Worm (Caenorhabditis elegans) whole organism, young adult: ENCODE measurements around the gene str-231.
"Not testable (repeated sequence)": the region's sequence is repeated elsewhere in the genome, so short reads cannot be mapped to it uniquely, and the experiment has no call there.

Experiments used
- B0035.1 ChIP-seq: sonication (generic microtip); optimal IDR thresholded peaks from 2 replicates; lab custom pipeline; 2016; ENCODE audit warnings: missing genetic modification characterization, mild to moderate bottlenecking, missing compliant biosample characterization, missing genotype, missing genetic modification reagents
- D2030.7 ChIP-seq: fragments of 200-800 bp; sonication (Bioruptor generic); IDR thresholded peaks from 2 replicates; pipeline ENCODE4 v1.3.6; 2022; ENCODE audit warnings: missing genetic modification reagents, missing genetic modification characterization, missing compliant biosample characterization
- F22D6.2 ChIP-seq: sonication (generic microtip); optimal IDR thresholded peaks from 2 replicates; lab custom pipeline; 2016; ENCODE audit warnings: mild to moderate bottlenecking, missing genetic modification characterization, missing compliant biosample characterization
- F33H1.4 ChIP-seq: fragments of 200-800 bp; sonication (Bioruptor generic); IDR thresholded peaks from 2 replicates; pipeline ENCODE4 v1.3.6; 2022; ENCODE audit warnings: missing genetic modification reagents, missing genetic modification characterization, missing compliant biosample characterization
- F52B5.7 ChIP-seq: sonication (generic microtip); optimal IDR thresholded peaks from 2 replicates; lab custom pipeline; 2016; ENCODE audit warnings: mild to moderate bottlenecking, missing genetic modification characterization, missing compliant biosample characterization
- Y53F4B.3 ChIP-seq: fragments of 200-800 bp; sonication (Bioruptor generic); IDR thresholded peaks from 2 replicates; pipeline ENCODE4 v1.3.6; 2022; ENCODE audit warnings: missing genetic modification reagents, missing genetic modification characterization, missing compliant biosample characterization
- akir-1 ChIP-seq: fragments of 200-800 bp; sonication (Bioruptor generic); optimal IDR thresholded peaks from 2 replicates; lab custom pipeline; 2018; ENCODE audit warnings: mild to moderate bottlenecking, missing genetic modification characterization, moderate library complexity, missing compliant biosample characterization
- ama-1 ChIP-seq, 3 experiments: fragments of 150-350 bp in 1 of 3; sonication (generic microtip) in 2 of 3; optimal IDR thresholded peaks; 2 replicates each; lab custom pipeline; 2014 to 2018; ENCODE audit warnings: missing biosample characterization in 2 of 3, missing genetic modification characterization in 2 of 3, missing genetic modification reagents in 2 of 3
- ccch-3 ChIP-seq: fragments of 200-800 bp; sonication (Bioruptor generic); optimal IDR thresholded peaks from 2 replicates; lab custom pipeline; 2018; ENCODE audit warnings: mild to moderate bottlenecking, missing genetic modification characterization, missing compliant biosample characterization
- ceh-27 ChIP-seq: fragments of 200-800 bp; sonication (Bioruptor generic); optimal IDR thresholded peaks from 2 replicates; lab custom pipeline; 2018; ENCODE audit warnings: mild to moderate bottlenecking, missing genetic modification characterization, moderate library complexity, missing compliant biosample characterization
- ceh-79 ChIP-seq: sonication (generic microtip); optimal IDR thresholded peaks from 2 replicates; lab custom pipeline; 2017; ENCODE audit warnings: mild to moderate bottlenecking, missing genetic modification characterization, missing compliant biosample characterization
- ceh-91 ChIP-seq: fragments of 200-800 bp; sonication (Bioruptor generic); IDR thresholded peaks from 2 replicates; pipeline ENCODE4 v1.3.6; 2022; ENCODE audit warnings: missing genetic modification reagents, missing genetic modification characterization, missing compliant biosample characterization
- egrh-3 ChIP-seq: fragments of 200-800 bp; sonication (Bioruptor generic); IDR thresholded peaks from 2 replicates; pipeline ENCODE4 v1.3.6; 2022; ENCODE audit warnings: missing genetic modification reagents, missing genetic modification characterization, missing compliant biosample characterization
- gei-17 ChIP-seq: fragments of 200-800 bp; sonication (Bioruptor generic); optimal IDR thresholded peaks from 2 replicates; lab custom pipeline; 2018; ENCODE audit warnings: mild to moderate bottlenecking, missing genetic modification characterization, missing compliant biosample characterization
- hlh-12 ChIP-seq: sonication (generic microtip); optimal IDR thresholded peaks from 2 replicates; lab custom pipeline; 2016; ENCODE audit warnings: missing genetic modification characterization, missing compliant biosample characterization
- let-607 ChIP-seq, 2 experiments: fragments of 200-800 bp in 1 of 2; sonication (Bioruptor generic) in 1 of 2; sonication (generic microtip) in 1 of 2; optimal IDR thresholded peaks; 2 replicates each; lab custom pipeline; 2016 to 2018; ENCODE audit warnings: mild to moderate bottlenecking in 2 of 2, missing compliant biosample characterization in 2 of 2, missing genetic modification characterization in 2 of 2, moderate library complexity in 2 of 2, missing genotype in 1 of 2
- lin-35 ChIP-seq, 3 experiments: fragments of 150-350 bp in 2 of 3; sonication (generic microtip) in 1 of 3; optimal IDR thresholded peaks; 2 replicates each; lab custom pipeline; 2014 to 2018; ENCODE audit warnings: missing biosample characterization in 3 of 3, missing genetic modification characterization in 3 of 3, missing genetic modification reagents in 3 of 3
- lin-40 ChIP-seq: sonication (generic microtip); optimal IDR thresholded peaks from 2 replicates; lab custom pipeline; 2016; ENCODE audit warnings: missing genetic modification characterization, mild to moderate bottlenecking, missing compliant biosample characterization, missing genotype, missing genetic modification reagents
- lir-1 ChIP-seq: fragments of 200-800 bp; sonication (Bioruptor generic); conservative IDR thresholded peaks from 2 replicates; pipeline ENCODE4 v1.3.6; 2022; ENCODE audit warnings: missing genetic modification reagents, missing genetic modification characterization, missing compliant biosample characterization
- nfya-1 ChIP-seq: sonication (generic microtip); optimal IDR thresholded peaks from 2 replicates; lab custom pipeline; 2017; ENCODE audit warnings: antibody characterized with exemption, missing compliant biosample characterization, missing genetic modification characterization, borderline replicate concordance; ENCODE audit not compliant: insufficient read depth
- rec-8 ChIP-seq, 2 experiments: sonication (generic microtip); optimal IDR thresholded peaks; 2 replicates each; lab custom pipeline; 2016; ENCODE audit warnings: mild to moderate bottlenecking in 2 of 2, missing genetic modification characterization in 2 of 2, missing genetic modification reagents in 2 of 2, missing genotype in 2 of 2, missing biosample characterization in 1 of 2, missing compliant biosample characterization in 1 of 2, moderate library complexity in 1 of 2
- rpc-1 ChIP-seq, 2 experiments: fragments of 150-350 bp in 1 of 2; sonication (generic microtip) in 1 of 2; optimal IDR thresholded peaks; 2 replicates each; lab custom pipeline; 2014 to 2018; ENCODE audit warnings: missing biosample characterization in 1 of 2, missing genetic modification characterization in 1 of 2, missing genetic modification reagents in 1 of 2, missing genotype in 1 of 2
- sea-2 ChIP-seq: fragments of 200-800 bp; sonication (Bioruptor generic); IDR thresholded peaks from 2 replicates; pipeline ENCODE4 v1.3.6; 2022; ENCODE audit warnings: missing genetic modification characterization, missing compliant biosample characterization
- snpc-3.4 ChIP-seq: sonication (generic microtip); optimal IDR thresholded peaks from 2 replicates; lab custom pipeline; 2017; ENCODE audit warnings: missing genetic modification characterization, mild to moderate bottlenecking, missing compliant biosample characterization, antibody characterized with exemption, moderate library complexity, missing genotype, missing genetic modification reagents
- snpc-4 ChIP-seq, 5 experiments: fragments of 150-350 bp in 1 of 5; sonication (generic microtip) in 4 of 5; optimal IDR thresholded peaks; 2 replicates each; lab custom pipeline; 2014 to 2018; ENCODE audit warnings: missing genetic modification characterization in 5 of 5, missing biosample characterization in 3 of 5, antibody characterized with exemption in 2 of 5, mild to moderate bottlenecking in 2 of 5, missing compliant biosample characterization in 2 of 5, missing genotype in 2 of 5, moderate library complexity in 2 of 5, missing genetic modification reagents in 1 of 5
- tbp1 ChIP-seq: fragments of 200-800 bp; sonication (Bioruptor generic); optimal IDR thresholded peaks from 2 replicates; lab custom pipeline; 2018; ENCODE audit warnings: mild to moderate bottlenecking, missing genetic modification characterization, missing compliant biosample characterization
- xnd-1 ChIP-seq: sonication (generic microtip); optimal IDR thresholded peaks from 2 replicates; lab custom pipeline; 2016; ENCODE audit warnings: missing genotype, missing genetic modification reagents, missing genetic modification characterization, missing compliant biosample characterization
- zfh-2 ChIP-seq: fragments of 200-800 bp; sonication (Bioruptor generic); conservative IDR thresholded peaks from 2 replicates; pipeline ENCODE4 v1.3.6; 2022; ENCODE audit warnings: missing genetic modification reagents, missing genetic modification characterization, missing compliant biosample characterization
- ztf-26 ChIP-seq: sonication (generic microtip); optimal IDR thresholded peaks from 2 replicates; lab custom pipeline; 2017; ENCODE audit warnings: missing genetic modification characterization, missing compliant biosample characterization

The str-231 gene

DNA sequence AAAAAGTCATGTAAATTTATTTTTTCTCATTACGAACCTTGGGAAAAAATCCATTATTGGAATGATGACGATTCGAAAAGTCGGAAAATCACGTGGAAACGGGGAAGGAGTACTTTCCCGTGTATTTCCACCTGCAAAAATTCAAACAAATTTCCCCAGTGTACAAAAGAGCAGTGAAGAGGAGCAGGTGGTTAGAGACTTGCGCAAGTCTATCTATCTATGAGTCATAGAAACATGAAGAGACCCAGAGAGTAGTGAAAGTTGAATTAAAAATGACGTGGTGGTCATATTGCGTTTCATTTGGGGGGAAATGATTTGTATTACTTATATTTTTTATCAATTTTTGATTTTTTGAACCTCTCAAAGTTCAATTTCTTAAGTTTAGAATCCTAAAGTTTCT is 7.0 kb downstream of the str-231 start, which contains the start of gene nhr-50 (continued):
- TF ChIP-seq lin-40 (no peak), F33H1.4 (no peak), snpc-3.4 (tag; lab: Kevin White, UChicago) (no peak), tbp1 (GFP tag; lab: Kevin White, UChicago) (no peak)

DNA sequence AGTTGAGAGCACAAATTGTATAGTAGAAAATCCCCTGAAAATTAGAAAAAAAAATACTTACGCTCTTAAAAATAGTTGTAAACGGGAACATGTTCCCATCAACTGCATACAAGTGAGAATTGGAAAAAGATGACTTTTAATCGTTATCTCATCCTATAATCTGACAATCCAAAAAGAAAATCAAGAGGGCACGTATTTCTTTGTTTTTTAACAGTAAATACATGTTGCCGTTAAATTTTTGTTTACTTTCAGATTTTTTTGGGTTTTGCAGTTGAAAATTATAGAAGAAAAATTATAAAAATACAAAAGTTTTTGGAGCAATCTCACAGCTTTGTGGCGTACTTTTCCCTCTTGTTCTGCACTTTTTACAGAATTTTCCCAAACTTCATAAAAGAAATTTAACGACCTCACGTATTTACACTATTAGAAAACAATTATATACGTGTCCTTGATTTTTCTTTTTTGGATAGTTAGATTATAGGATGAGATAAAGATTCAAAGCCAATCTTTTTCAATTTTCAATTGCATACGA is 10.7 kb downstream of the str-231 start, which contains the start of the genes C06C6.9 and C06C6.8:
Gene C06C6.9, minus strand, starts transcription at position 101 of the 532 bp plus-strand sequence.
Gene C06C6.8, plus strand, starts transcription at position 482 of the 532 bp plus-strand sequence.
- TF ChIP-seq Y53F4B.3 (GFP tag; lab: Robert Waterston, UW) (no peak), gei-17 (no peak), B0035.1 (tag; lab: Kevin White, UChicago) (no peak), F52B5.7 (no peak), akir-1 (GFP tag; lab: Kevin White, UChicago) (no peak), ztf-26 (no peak), zfh-2 (GFP tag; lab: Robert Waterston, UW) (no peak), rpc-1 (optimal IDR thresholded peaks at IDR 0.05; lab: Kevin White, UChicago) (no peak), rpc-1 (tag; optimal IDR thresholded peaks at IDR 0.05; lab: Kevin White, UChicago) (no peak), lin-40 (no peak), lir-1 (GFP tag; lab: Robert Waterston, UW) (no peak), snpc-4 (GFP tag; optimal IDR thresholded peaks at IDR 0.05; lab: Kevin White, UChicago) (no peak), snpc-4 (tag; optimal IDR thresholded peaks at IDR 0.05; lab: Kevin White, UChicago) (no peak), hlh-12 (no peak), D2030.7 (GFP tag; lab: Robert Waterston, UW) (no peak)

DNA sequence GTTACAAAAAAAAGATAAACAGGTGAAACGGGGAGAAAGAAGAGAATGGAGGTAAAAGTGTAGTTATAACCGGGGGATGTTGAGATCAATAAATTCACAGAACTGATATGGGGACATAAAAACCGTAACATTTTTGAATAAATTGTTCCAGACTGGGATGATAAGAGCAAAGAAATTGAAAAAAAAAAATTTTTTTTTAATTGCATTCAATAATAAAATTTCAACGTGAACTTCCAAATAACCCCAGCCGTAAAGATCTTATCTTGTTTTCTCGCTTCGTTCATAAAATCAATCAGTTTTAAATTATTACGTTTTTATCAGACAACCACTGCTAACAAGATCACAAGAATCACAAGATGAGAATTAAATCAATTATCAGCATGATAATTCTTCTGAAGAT is 15.6 kb downstream of the str-231 start, which contains the start of gene C06C6.7:
Gene C06C6.7, plus strand, starts transcription at position 301 of the 400 bp plus-strand sequence.
- not testable (repeated sequence) for TF ChIP-seq ceh-79 (tag; lab: Kevin White, UChicago); sea-2 (GFP tag; lab: Robert Waterston, UW); ceh-27 (GFP tag; lab: Kevin White, UChicago)

DNA sequence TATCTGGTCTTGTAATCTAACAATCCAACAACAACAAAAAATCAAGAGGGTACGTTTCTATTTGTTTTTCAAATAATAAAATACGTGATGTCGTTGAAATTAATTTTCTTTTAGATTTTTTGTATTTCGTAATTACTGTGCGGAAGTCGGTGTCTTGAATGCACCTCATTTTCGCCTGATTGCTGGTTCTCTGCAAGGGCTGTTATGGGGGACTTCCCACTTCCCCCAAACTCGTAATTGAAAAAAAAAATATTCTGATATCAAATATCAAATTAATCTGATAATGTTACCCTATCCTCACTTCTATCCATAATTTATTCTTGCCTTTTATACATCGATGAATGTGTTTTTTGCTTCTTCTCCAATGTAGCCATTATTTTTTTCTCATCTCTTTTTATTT is 19.3 kb downstream of the str-231 start, which contains the start of gene F36G9.15:
Gene F36G9.15, minus strand, starts transcription at position 101 of the 400 bp plus-strand sequence.
- TF ChIP-seq sea-2 (GFP tag; lab: Robert Waterston, UW) (no peak), nfya-1 (tag; lab: Kevin White, UChicago) (no peak), ceh-91 (GFP tag; lab: Robert Waterston, UW) (no peak), F22D6.2 (no peak), lin-35 (GFP tag; optimal IDR thresholded peaks at IDR 0.05; lab: Kevin White, UChicago) (no peak), rec-8 (tag; optimal IDR thresholded peaks at IDR 0.05; lab: Kevin White, UChicago) (no peak), egrh-3 (GFP tag; lab: Robert Waterston, UW) (no peak), ccch-3 (GFP tag; lab: Kevin White, UChicago) (no peak), xnd-1 (tag; lab: Kevin White, UChicago) (no peak), let-607 (tag; optimal IDR thresholded peaks at IDR 0.05; lab: Kevin White, UChicago) (no peak), ama-1 (optimal IDR thresholded peaks at IDR 0.05; lab: Kevin White, UChicago) (no peak), ama-1 (GFP tag; optimal IDR thresholded peaks at IDR 0.05; lab: Kevin White, UChicago) (no peak)
